Fruit fly (Drosophila melanogaster) whole organism, embryonic: Measurements from ENCODE around the gene eEF1alpha2.

Experiments
- BtbVII ChIP-seq: fragments of 200-800 bp; sonication (Bioruptor generic); optimal IDR thresholded peaks from 3 replicates; lab custom pipeline; 2017; ENCODE audit warnings: missing biosample characterization, mild to moderate bottlenecking, missing genetic modification characterization
- CG11723 ChIP-seq: fragments of 200-800 bp; sonication (Bioruptor generic); optimal IDR thresholded peaks from 2 replicates; lab custom pipeline; 2017; ENCODE audit warnings: missing biosample characterization, mild to moderate bottlenecking, missing genetic modification characterization
- CG12659 ChIP-seq: fragments of 200-800 bp; sonication (Bioruptor generic); optimal IDR thresholded peaks from 3 replicates; lab custom pipeline; 2017; ENCODE audit warnings: mild to moderate bottlenecking, missing biosample characterization, missing genetic modification reagents, missing genetic modification characterization
- CG14014 ChIP-seq: fragments of 200-800 bp; sonication (Bioruptor generic); IDR thresholded peaks from 2 replicates; pipeline ENCODE4 v1.3.6; 2022; ENCODE audit warnings: missing biosample characterization, missing genetic modification characterization
- CG14667 ChIP-seq: fragments of 200-800 bp; sonication (Bioruptor generic); IDR thresholded peaks from 2 replicates; pipeline ENCODE4 v1.3.6; 2022; ENCODE audit warnings: missing biosample characterization, missing genetic modification characterization
- CG15073 ChIP-seq: fragments of 200-800 bp; sonication (Bioruptor generic); optimal IDR thresholded peaks from 2 replicates; lab custom pipeline; 2016; ENCODE audit warnings: missing biosample characterization, missing genetic modification characterization
- CG17612 ChIP-seq: fragments of 200-800 bp; sonication (Bioruptor generic); IDR thresholded peaks from 2 replicates; pipeline ENCODE4 v1.3.6; 2022; ENCODE audit warnings: missing biosample characterization, missing genetic modification characterization
- CG18476 ChIP-seq: fragments of 200-800 bp; sonication (Bioruptor generic); optimal IDR thresholded peaks from 2 replicates; lab custom pipeline; 2016; ENCODE audit warnings: missing biosample characterization, mild to moderate bottlenecking, missing genetic modification characterization
- CG2712 ChIP-seq: fragments of 200-800 bp; optimal IDR thresholded peaks from 3 replicates; lab custom pipeline; 2019; ENCODE audit warnings: missing biosample characterization, mild to moderate bottlenecking, missing genetic modification characterization, moderate library complexity
- CG32767 ChIP-seq: fragments of 200-800 bp; sonication (Bioruptor generic); IDR thresholded peaks from 2 replicates; pipeline ENCODE4 v1.3.6; 2022; ENCODE audit warnings: missing biosample characterization, missing genetic modification characterization
- CG3281 ChIP-seq: fragments of 200-800 bp; sonication (Bioruptor generic); optimal IDR thresholded peaks from 3 replicates; lab custom pipeline; 2017; ENCODE audit warnings: missing biosample characterization, mild to moderate bottlenecking, missing genetic modification characterization
- CG4360 ChIP-seq: fragments of 200-800 bp; sonication (Bioruptor generic); IDR thresholded peaks from 2 replicates; pipeline ENCODE4 v1.3.6; 2022; ENCODE audit warnings: missing biosample characterization, missing genetic modification characterization
- CG7745 ChIP-seq: fragments of 200-800 bp; sonication (Bioruptor generic); optimal IDR thresholded peaks from 2 replicates; lab custom pipeline; 2018; ENCODE audit warnings: missing biosample characterization, mild to moderate bottlenecking, missing genetic modification characterization, moderate library complexity
- CG7987 ChIP-seq: fragments of 200-800 bp; sonication (Bioruptor generic); optimal IDR thresholded peaks from 2 replicates; lab custom pipeline; 2018; ENCODE audit warnings: missing biosample characterization, mild to moderate bottlenecking, missing genetic modification characterization, moderate library complexity
- CG8089 ChIP-seq: fragments of 200-800 bp; sonication (Bioruptor generic); optimal IDR thresholded peaks from 3 replicates; lab custom pipeline; 2016; ENCODE audit warnings: missing biosample characterization, missing genetic modification characterization
- CG8388 ChIP-seq: fragments of 200-800 bp; sonication (Bioruptor generic); optimal IDR thresholded peaks from 2 replicates; lab custom pipeline; 2019; ENCODE audit warnings: missing biosample characterization, mild to moderate bottlenecking, missing genetic modification characterization, moderate library complexity
- CG8944 ChIP-seq: fragments of 200-800 bp; sonication (Bioruptor generic); optimal IDR thresholded peaks from 3 replicates; lab custom pipeline; 2016; ENCODE audit warnings: missing biosample characterization, missing genetic modification characterization
- CG9215 ChIP-seq: fragments of 200-800 bp; sonication (Bioruptor generic); IDR thresholded peaks from 2 replicates; pipeline ENCODE4 v1.3.6; 2022; ENCODE audit warnings: missing biosample characterization, missing genetic modification characterization
- CrebB ChIP-seq: fragments of 200-800 bp; sonication (Bioruptor generic); optimal IDR thresholded peaks from 3 replicates; lab custom pipeline; 2018; ENCODE audit warnings: missing biosample characterization, mild to moderate bottlenecking, missing genetic modification characterization
- Dbx ChIP-seq: fragments of 200-800 bp; sonication (Bioruptor generic); IDR thresholded peaks from 3 replicates; pipeline ENCODE4 v1.3.6; 2022; ENCODE audit warnings: missing biosample characterization, missing genetic modification characterization
- Dref ChIP-seq: fragments of 200-800 bp; sonication (Bioruptor generic); IDR thresholded peaks from 2 replicates; pipeline ENCODE4 v1.3.6; 2022; ENCODE audit warnings: missing biosample characterization, missing genetic modification characterization
- Eip74EF ChIP-seq, 2 experiments: fragments of 200-800 bp in 1 of 2; fragments of >200 bp in 1 of 2; sonication (Bioruptor generic) in 1 of 2; optimal IDR thresholded peaks; 2 replicates each; lab custom pipeline; 2017 to 2019; ENCODE audit warnings: missing biosample characterization in 2 of 2, missing genetic modification characterization in 2 of 2, mild to moderate bottlenecking in 1 of 2, moderate library complexity in 1 of 2
- Hsf ChIP-seq: fragments of 200-800 bp; sonication (Bioruptor generic); optimal IDR thresholded peaks from 3 replicates; lab custom pipeline; 2016; ENCODE audit warnings: missing biosample characterization, missing genetic modification characterization
- Oaz ChIP-seq: fragments of 200-800 bp; sonication (Bioruptor generic); IDR thresholded peaks from 2 replicates; pipeline ENCODE4 v1.3.6; 2022; ENCODE audit warnings: missing biosample characterization, missing genetic modification characterization
- Pdp1 ChIP-seq, 2 experiments: fragments of 200-800 bp; sonication (Bioruptor generic); optimal IDR thresholded peaks; 3 replicates each; lab custom pipeline; 2016; ENCODE audit warnings: missing biosample characterization in 2 of 2, missing genetic modification characterization in 2 of 2, mild to moderate bottlenecking in 1 of 2, moderate library complexity in 1 of 2
- Rx ChIP-seq: fragments of 200-800 bp; sonication (Bioruptor generic); IDR thresholded peaks from 2 replicates; pipeline ENCODE4 v1.3.6; 2022; ENCODE audit warnings: missing biosample characterization, missing genetic modification characterization
- YL-1 ChIP-seq: fragments of 200-800 bp; sonication (Bioruptor generic); optimal IDR thresholded peaks from 3 replicates; lab custom pipeline; 2017; ENCODE audit warnings: missing biosample characterization, mild to moderate bottlenecking, missing genetic modification characterization
- ato ChIP-seq: fragments of 200-800 bp; sonication (Bioruptor generic); IDR thresholded peaks from 2 replicates; pipeline ENCODE4 v1.3.6; 2022; ENCODE audit warnings: missing biosample characterization, missing genetic modification characterization; ENCODE audit not compliant: partially characterized antibody
- br ChIP-seq: fragments of >200 bp; optimal IDR thresholded peaks from 2 replicates; lab custom pipeline; 2017
- caup ChIP-seq: fragments of 200-800 bp; sonication (Bioruptor generic); optimal IDR thresholded peaks from 3 replicates; lab custom pipeline; 2017; ENCODE audit warnings: missing biosample characterization, mild to moderate bottlenecking, missing genetic modification characterization, moderate library complexity; ENCODE audit not compliant: severe bottlenecking
- danr ChIP-seq: fragments of 200-800 bp; sonication (Bioruptor generic); IDR thresholded peaks from 2 replicates; pipeline ENCODE4 v1.3.6; 2022; ENCODE audit warnings: missing biosample characterization, missing genetic modification characterization
- ems ChIP-seq: fragments of 200-800 bp; sonication (Bioruptor generic); optimal IDR thresholded peaks from 3 replicates; lab custom pipeline; 2016; ENCODE audit warnings: missing biosample characterization, missing genetic modification characterization
- esg ChIP-seq: fragments of 200-800 bp; sonication (Bioruptor generic); conservative IDR thresholded peaks from 2 replicates; pipeline ENCODE4 v1.3.6; 2022; ENCODE audit warnings: missing biosample characterization, missing genetic modification characterization
- ind ChIP-seq: fragments of 200-800 bp; sonication (Bioruptor generic); optimal IDR thresholded peaks from 3 replicates; lab custom pipeline; 2016; ENCODE audit warnings: missing biosample characterization, missing genetic modification characterization
- lab ChIP-seq: fragments of 200-800 bp; sonication (Bioruptor generic); optimal IDR thresholded peaks from 3 replicates; lab custom pipeline; 2017; ENCODE audit warnings: missing biosample characterization, missing genetic modification characterization, mild to moderate bottlenecking, moderate library complexity, missing genetic modification reagents
- maf-S ChIP-seq: fragments of 200-800 bp; sonication (Bioruptor generic); optimal IDR thresholded peaks from 2 replicates; lab custom pipeline; 2016; ENCODE audit warnings: missing biosample characterization, missing genetic modification characterization
- nom ChIP-seq: fragments of 200-800 bp; sonication (Bioruptor generic); optimal IDR thresholded peaks from 2 replicates; lab custom pipeline; 2017; ENCODE audit warnings: missing biosample characterization, missing genetic modification characterization, mild to moderate bottlenecking, moderate library complexity, missing genetic modification reagents
- onecut ChIP-seq: fragments of 200-800 bp; sonication (Bioruptor generic); IDR thresholded peaks from 2 replicates; pipeline ENCODE4 v1.3.6; 2022; ENCODE audit warnings: missing biosample characterization, missing genetic modification characterization
- pho ChIP-seq: fragments of 200-800 bp; sonication (Bioruptor generic); optimal IDR thresholded peaks from 2 replicates; lab custom pipeline; 2016; ENCODE audit warnings: missing biosample characterization, missing genetic modification characterization
- phol ChIP-seq: fragments of 200-800 bp; sonication (Bioruptor generic); optimal IDR thresholded peaks from 3 replicates; lab custom pipeline; 2018; ENCODE audit warnings: missing biosample characterization, mild to moderate bottlenecking, missing genetic modification characterization, moderate library complexity
- pita ChIP-seq: fragments of 200-800 bp; sonication (Bioruptor generic); optimal IDR thresholded peaks from 2 replicates; lab custom pipeline; 2017; ENCODE audit warnings: missing biosample characterization, mild to moderate bottlenecking, missing genetic modification characterization
- prd ChIP-seq, 3 experiments: fragments of >200 bp in 2 of 3; fragments of 200-800 bp in 1 of 3; sonication (Bioruptor generic) in 1 of 3; optimal IDR thresholded peaks in 2 of 3; IDR thresholded peaks in 1 of 3; 2 replicates in 2 of 3; 3 replicates in 1 of 3; pipeline versions ENCODE4 v1.3.6 to Lab custom; 2017 to 2022; ENCODE audit warnings: missing biosample characterization in 1 of 3, missing genetic modification characterization in 1 of 3
- pros ChIP-seq: fragments of 200-800 bp; sonication (Bioruptor generic); optimal IDR thresholded peaks from 3 replicates; lab custom pipeline; 2019; ENCODE audit warnings: missing biosample characterization, mild to moderate bottlenecking, missing genetic modification characterization, moderate library complexity
- pum ChIP-seq: fragments of 200-800 bp; sonication (Bioruptor generic); optimal IDR thresholded peaks from 2 replicates; lab custom pipeline; 2016; ENCODE audit warnings: missing biosample characterization, missing genetic modification characterization
- sima ChIP-seq: fragments of 200-800 bp; sonication (Bioruptor generic); optimal IDR thresholded peaks from 2 replicates; lab custom pipeline; 2016; ENCODE audit warnings: missing biosample characterization, missing genetic modification characterization
- sisA ChIP-seq: fragments of 200-800 bp; sonication (Bioruptor generic); IDR thresholded peaks from 2 replicates; pipeline ENCODE4 v1.3.6; 2022; ENCODE audit warnings: missing biosample characterization, missing genetic modification characterization
- tio ChIP-seq: fragments of 200-800 bp; sonication (Bioruptor generic); optimal IDR thresholded peaks from 2 replicates; lab custom pipeline; 2017; ENCODE audit warnings: missing biosample characterization, missing genetic modification characterization, inconsistent platforms
- usp ChIP-seq: fragments of >200 bp; optimal IDR thresholded peaks from 2 replicates; lab custom pipeline; 2017; ENCODE audit warnings: missing biosample characterization, missing genetic modification characterization
- vfl ChIP-seq: fragments of 200-800 bp; sonication (Bioruptor generic); optimal IDR thresholded peaks from 2 replicates; lab custom pipeline; 2016; ENCODE audit warnings: missing biosample characterization, missing genetic modification characterization
- zen2 ChIP-seq: fragments of 200-800 bp; sonication (Bioruptor generic); IDR thresholded peaks from 3 replicates; pipeline ENCODE4 v1.3.6; 2022; ENCODE audit warnings: missing biosample characterization, missing genetic modification characterization; ENCODE audit not compliant: partially characterized antibody

Gene eEF1alpha2

DNA sequence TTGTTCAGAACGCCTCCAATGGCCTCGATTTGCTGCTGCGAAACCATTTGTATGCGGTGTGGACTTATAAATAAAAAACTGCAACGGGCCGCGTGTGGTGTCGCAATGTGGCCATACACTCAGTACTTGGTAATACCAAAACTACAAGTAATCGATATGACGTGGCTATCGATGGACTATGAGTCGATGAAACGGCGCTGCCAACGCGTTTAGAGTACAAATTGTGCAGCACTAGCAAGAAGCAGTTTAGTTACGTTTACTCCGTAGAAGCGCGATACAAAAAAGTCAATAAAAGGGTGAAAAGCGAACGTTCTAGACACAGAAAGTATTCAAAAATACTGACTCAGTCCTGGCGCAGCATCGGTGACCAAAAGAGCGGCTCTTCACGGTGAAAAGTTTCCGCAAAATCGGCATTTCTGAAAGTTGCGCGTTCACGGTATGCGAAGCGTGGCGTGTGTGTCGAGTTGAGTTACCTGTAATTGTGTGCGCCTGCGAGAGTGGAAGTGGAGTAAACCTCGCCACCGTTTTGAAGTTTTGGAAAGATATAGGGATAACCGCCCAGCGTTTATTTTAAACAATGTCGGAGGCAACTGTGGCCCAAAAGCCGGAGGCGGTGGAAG is 9.3 kb downstream of the eEF1alpha2 start, which contains the start of the genes nero and CG1910 (continued):
- TF ChIP-seq caup: no peak
- TF ChIP-seq CG8388: peak; percentile 10
- TF ChIP-seq phol (tag; lab: Kevin White, UChicago): peak; percentile 39
- TF ChIP-seq CG14667 (GFP tag; lab: Robert Waterston, UW): no peak
- no peak for TF ChIP-seq lab (GFP tag; lab: Kevin White, UChicago)
- TF ChIP-seq Dref: no peak
- TF ChIP-seq maf-S (GFP tag; lab: Kevin White, UChicago): peak; percentile 33
- TF ChIP-seq ind (GFP tag; lab: Kevin White, UChicago): no peak
- TF ChIP-seq CrebB (tag; lab: Kevin White, UChicago): no peak
- TF ChIP-seq Eip74EF (GFP tag; optimal IDR thresholded peaks at IDR 0.05; lab: Kevin White, UChicago): no peak
- TF ChIP-seq pum: no peak
- no peak for TF ChIP-seq esg (GFP tag; lab: Robert Waterston, UW)
- peak; percentile 7 for TF ChIP-seq pho (GFP tag; lab: Kevin White, UChicago)
- TF ChIP-seq CG8089 (GFP tag; lab: Kevin White, UChicago): peak; percentile 2
- TF ChIP-seq Hsf (GFP tag; lab: Kevin White, UChicago): peak; percentile 30
- TF ChIP-seq CG32767 (GFP tag; lab: Robert Waterston, UW): no peak
- TF ChIP-seq onecut (GFP tag; lab: Robert Waterston, UW): peak; percentile 58
- TF ChIP-seq tio: no peak
- TF ChIP-seq BtbVII (GFP tag; lab: Kevin White, UChicago): no peak
- TF ChIP-seq prd (optimal IDR thresholded peaks at IDR 0.05; lab: Kevin White, UChicago): no peak
- no peak for TF ChIP-seq prd (GFP tag; IDR thresholded peaks at IDR 0.05; lab: Robert Waterston, UW)
- TF ChIP-seq CG8944 (GFP tag; lab: Kevin White, UChicago): no peak
- no peak for TF ChIP-seq sima (GFP tag; lab: Kevin White, UChicago)
- TF ChIP-seq danr (GFP tag; lab: Robert Waterston, UW): no peak
- TF ChIP-seq Oaz (GFP tag; lab: Robert Waterston, UW): no peak
- no peak for TF ChIP-seq ems (GFP tag; lab: Kevin White, UChicago)
- TF ChIP-seq sisA: no peak
- no peak for TF ChIP-seq CG7745 (tag; lab: Kevin White, UChicago)
- no peak for TF ChIP-seq CG17612 (GFP tag; lab: Robert Waterston, UW)
- TF ChIP-seq Dbx: no peak
- TF ChIP-seq CG4360 (GFP tag; lab: Robert Waterston, UW): no peak
- TF ChIP-seq zen2 (GFP tag; lab: Robert Waterston, UW): no peak
- TF ChIP-seq nom (GFP tag; lab: Kevin White, UChicago): peak; percentile 26
- no peak for TF ChIP-seq br (lab: Kevin White, UChicago)
- TF ChIP-seq CG12659: peak; percentile 63
- TF ChIP-seq CG18476 (GFP tag; lab: Kevin White, UChicago): no peak
- TF ChIP-seq pros (GFP tag; lab: Kevin White, UChicago): no peak
- TF ChIP-seq Pdp1 (GFP tag; optimal IDR thresholded peaks at IDR 0.05; lab: Kevin White, UChicago): peak in 1 of 2 experiments; percentile 73
- TF ChIP-seq CG7987 (GFP tag; lab: Kevin White, UChicago): peak; percentile 19
- TF ChIP-seq ato (GFP tag; lab: Robert Waterston, UW): no peak
- TF ChIP-seq YL-1 (GFP tag; lab: Kevin White, UChicago): peak; percentile 17
- peak; percentile 1 for TF ChIP-seq vfl (GFP tag; lab: Kevin White, UChicago)
- TF ChIP-seq CG11723 (GFP tag; lab: Kevin White, UChicago): no peak
- no peak for TF ChIP-seq CG14014 (GFP tag; lab: Robert Waterston, UW)
- peak; percentile 50 for TF ChIP-seq CG2712
- TF ChIP-seq CG3281 (GFP tag; lab: Kevin White, UChicago): no peak
- TF ChIP-seq CG9215 (GFP tag; lab: Robert Waterston, UW): no peak
- TF ChIP-seq usp (GFP tag; lab: Kevin White, UChicago): no peak
- no peak for TF ChIP-seq Rx (GFP tag; lab: Robert Waterston, UW)
- no peak for TF ChIP-seq CG15073 (GFP tag; lab: Kevin White, UChicago)
- TF ChIP-seq pita: no peak
